Worm (Caenorhabditis elegans) whole organism, early embryonic: ENCODE results near the gene Y6E2A.10.
"Not testable (repeated sequence)": the region's sequence is repeated elsewhere in the genome, so short reads cannot be mapped to it uniquely, and the experiment has no call there.

Source experiments
- F13C5.2 ChIP-seq: sonication (generic microtip); optimal IDR thresholded peaks from 2 replicates; lab custom pipeline; 2017; ENCODE audit warnings: mild to moderate bottlenecking, missing genetic modification characterization, inconsistent platforms, missing compliant biosample characterization
- ama-1 ChIP-seq: fragments of 150-350 bp; optimal IDR thresholded peaks from 2 replicates; lab custom pipeline; 2014
- ceh-13 ChIP-seq: fragments of 200-800 bp; sonication (Bioruptor generic); optimal IDR thresholded peaks from 2 replicates; lab custom pipeline; 2018; ENCODE audit warnings: mild to moderate bottlenecking, missing genetic modification characterization, missing compliant biosample characterization
- pes-1 ChIP-seq: fragments of 200-800 bp; sonication (Bioruptor generic); IDR thresholded peaks from 2 replicates; pipeline ENCODE4 v1.3.6; 2022; ENCODE audit warnings: missing genetic modification reagents, missing genetic modification characterization, missing compliant biosample characterization
- tbx-11 ChIP-seq: fragments of 200-800 bp; sonication (Bioruptor generic); IDR thresholded peaks from 2 replicates; pipeline ENCODE4 v1.3.6; 2022; ENCODE audit warnings: missing genetic modification characterization, missing compliant biosample characterization

DNA sequence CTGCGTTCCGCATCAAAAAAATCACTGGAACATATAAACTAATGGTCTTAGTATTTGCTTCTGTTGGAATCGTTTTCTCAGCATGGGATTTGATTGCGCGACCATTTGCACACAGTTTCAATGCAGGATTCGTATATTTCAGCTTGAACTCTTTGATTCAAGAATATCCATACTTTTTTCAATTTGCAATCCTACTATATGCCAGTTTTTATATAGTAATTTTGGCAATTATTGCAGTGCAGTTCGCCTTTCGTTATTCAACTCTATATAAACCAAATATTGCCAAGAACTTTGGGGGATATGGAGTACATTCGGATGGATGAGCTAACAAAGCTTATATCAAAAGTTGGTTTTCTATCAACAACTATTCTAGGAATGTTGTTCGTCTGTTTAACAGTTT, 22.6 kb upstream of the Y6E2A.10 start, which contains the start of gene str-5:
- not testable (repeated sequence) for TF ChIP-seq tbx-11 (GFP tag; lab: Robert Waterston, UW); ama-1; F13C5.2 (tag; lab: Kevin White, UChicago); ceh-13 (GFP tag; lab: Kevin White, UChicago); pes-1 (GFP tag; lab: Robert Waterston, UW)
